Worm (Caenorhabditis elegans) whole organism, late embryonic: ENCODE results near the gene C17B7.10.

ENCODE experiments used
- C08G9.2 ChIP-seq: sonication (generic microtip); optimal IDR thresholded peaks from 2 replicates; lab custom pipeline; 2016; ENCODE audit warnings: mild to moderate bottlenecking, missing genetic modification characterization, moderate library complexity, missing compliant biosample characterization
- C38D4.7 ChIP-seq: fragments of 200-800 bp; sonication (Bioruptor generic); optimal IDR thresholded peaks from 2 replicates; lab custom pipeline; 2018; ENCODE audit warnings: mild to moderate bottlenecking, missing genetic modification characterization, moderate library complexity, missing compliant biosample characterization
- K09A11.1 ChIP-seq: sonication (generic microtip); optimal IDR thresholded peaks from 2 replicates; lab custom pipeline; 2017; ENCODE audit warnings: antibody characterized with exemption, mild to moderate bottlenecking, missing genetic modification characterization, missing compliant biosample characterization; ENCODE audit not compliant: insufficient read depth
- T23F11.4 ChIP-seq: fragments of 200-800 bp; sonication (Bioruptor generic); optimal IDR thresholded peaks from 2 replicates; lab custom pipeline; 2018; ENCODE audit warnings: mild to moderate bottlenecking, missing genetic modification characterization, missing compliant biosample characterization
- Y22D7AL.16 ChIP-seq: sonication (generic microtip); optimal IDR thresholded peaks from 2 replicates; lab custom pipeline; 2016; ENCODE audit warnings: missing genetic modification characterization, missing compliant biosample characterization
- ahr-1 ChIP-seq: sonication (generic microtip); optimal IDR thresholded peaks from 2 replicates; lab custom pipeline; 2016; ENCODE audit warnings: missing genetic modification characterization, missing compliant biosample characterization
- ama-1 ChIP-seq: fragments of 150-350 bp; optimal IDR thresholded peaks from 2 replicates; lab custom pipeline; 2014
- ceh-14 ChIP-seq: sonication (generic microtip); optimal IDR thresholded peaks from 2 replicates; lab custom pipeline; 2016; ENCODE audit warnings: missing genotype, missing genetic modification characterization, missing compliant biosample characterization
- ceh-24 ChIP-seq: sonication (generic microtip); optimal IDR thresholded peaks from 2 replicates; lab custom pipeline; 2016; ENCODE audit warnings: mild to moderate bottlenecking, missing genetic modification characterization, missing compliant biosample characterization
- ceh-31 ChIP-seq: sonication (generic microtip); optimal IDR thresholded peaks from 2 replicates; lab custom pipeline; 2016; ENCODE audit warnings: missing genetic modification characterization, missing compliant biosample characterization
- ceh-45 ChIP-seq: fragments of 200-800 bp; sonication (Bioruptor generic); IDR thresholded peaks from 2 replicates; pipeline ENCODE4 v1.3.6; 2022; ENCODE audit warnings: missing genetic modification reagents, missing genetic modification characterization, missing compliant biosample characterization
- ceh-48 ChIP-seq: sonication (generic microtip); optimal IDR thresholded peaks from 2 replicates; lab custom pipeline; 2016; ENCODE audit warnings: missing genetic modification characterization, inconsistent platforms, missing compliant biosample characterization
- ceh-9 ChIP-seq: sonication (generic microtip); optimal IDR thresholded peaks from 2 replicates; lab custom pipeline; 2016; ENCODE audit warnings: mild to moderate bottlenecking, missing genetic modification characterization, inconsistent platforms, missing compliant biosample characterization
- elt-2 ChIP-seq: sonication (generic microtip); optimal IDR thresholded peaks from 2 replicates; lab custom pipeline; 2016; ENCODE audit warnings: missing genetic modification reagents, missing genetic modification characterization, missing compliant biosample characterization
- ets-4 ChIP-seq: sonication (generic microtip); optimal IDR thresholded peaks from 2 replicates; lab custom pipeline; 2016; ENCODE audit warnings: missing genetic modification characterization, missing compliant biosample characterization
- eyg-1 ChIP-seq: sonication (generic microtip); optimal IDR thresholded peaks from 2 replicates; lab custom pipeline; 2016; ENCODE audit warnings: missing genotype, missing genetic modification characterization, missing compliant biosample characterization
- fax-1 ChIP-seq: sonication (generic microtip); optimal IDR thresholded peaks from 2 replicates; lab custom pipeline; 2016; ENCODE audit warnings: missing genotype, missing genetic modification characterization, missing compliant biosample characterization
- fkh-10 ChIP-seq: fragments of 150-350 bp; optimal IDR thresholded peaks from 2 replicates; lab custom pipeline; 2014; ENCODE audit warnings: missing biosample characterization, missing genetic modification reagents, missing genetic modification characterization
- fkh-6 ChIP-seq: sonication (generic microtip); optimal IDR thresholded peaks from 2 replicates; lab custom pipeline; 2016; ENCODE audit warnings: missing genetic modification characterization, missing compliant biosample characterization
- hlh-13 ChIP-seq: fragments of 200-800 bp; sonication (Bioruptor generic); optimal IDR thresholded peaks from 2 replicates; lab custom pipeline; 2018; ENCODE audit warnings: mild to moderate bottlenecking, missing genetic modification characterization, missing compliant biosample characterization
- hlh-6 ChIP-seq: sonication (generic microtip); optimal IDR thresholded peaks from 2 replicates; lab custom pipeline; 2016; ENCODE audit warnings: missing genotype, missing genetic modification characterization, missing compliant biosample characterization
- lim-6 ChIP-seq: sonication (generic microtip); optimal IDR thresholded peaks from 2 replicates; lab custom pipeline; 2016; ENCODE audit warnings: missing genetic modification characterization, missing compliant biosample characterization
- mec-3 ChIP-seq: sonication (generic microtip); optimal IDR thresholded peaks from 2 replicates; lab custom pipeline; 2016; ENCODE audit warnings: borderline replicate concordance, missing genetic modification characterization, missing compliant biosample characterization
- nfya-1 ChIP-seq: sonication (generic microtip); optimal IDR thresholded peaks from 2 replicates; lab custom pipeline; 2017; ENCODE audit warnings: missing genetic modification characterization, mild to moderate bottlenecking, missing compliant biosample characterization, antibody characterized with exemption, moderate library complexity
- nhr-11 ChIP-seq: fragments of 150-350 bp; optimal IDR thresholded peaks from 2 replicates; lab custom pipeline; 2014; ENCODE audit warnings: missing biosample characterization, missing genetic modification characterization
- nhr-232 ChIP-seq: sonication (generic microtip); optimal IDR thresholded peaks from 2 replicates; lab custom pipeline; 2016; ENCODE audit warnings: missing genetic modification characterization, missing compliant biosample characterization
- npax-4 ChIP-seq: sonication (generic microtip); optimal IDR thresholded peaks from 2 replicates; lab custom pipeline; 2016; ENCODE audit warnings: missing genetic modification characterization, missing compliant biosample characterization
- pag-3 ChIP-seq: sonication (generic microtip); optimal IDR thresholded peaks from 2 replicates; lab custom pipeline; 2016; ENCODE audit warnings: missing compliant biosample characterization, missing genetic modification characterization, borderline replicate concordance
- pax-1 ChIP-seq: fragments of 150-350 bp; optimal IDR thresholded peaks from 2 replicates; lab custom pipeline; 2014; ENCODE audit warnings: missing biosample characterization, missing genetic modification characterization
- pqm-1 ChIP-seq: sonication (generic microtip); optimal IDR thresholded peaks from 2 replicates; lab custom pipeline; 2016; ENCODE audit warnings: missing genetic modification characterization, missing compliant biosample characterization
- ref-2 ChIP-seq: sonication (generic microtip); optimal IDR thresholded peaks from 2 replicates; lab custom pipeline; 2016; ENCODE audit warnings: missing genetic modification characterization, missing compliant biosample characterization
- sox-4 ChIP-seq: sonication (generic microtip); optimal IDR thresholded peaks from 2 replicates; lab custom pipeline; 2017; ENCODE audit warnings: mild to moderate bottlenecking, missing genetic modification characterization, inconsistent platforms, missing compliant biosample characterization
- ttx-3 ChIP-seq: sonication (generic microtip); optimal IDR thresholded peaks from 2 replicates; lab custom pipeline; 2016; ENCODE audit warnings: missing genetic modification reagents, missing genetic modification characterization, missing compliant biosample characterization
- unc-55 ChIP-seq: sonication (generic microtip); optimal IDR thresholded peaks from 2 replicates; lab custom pipeline; 2017; ENCODE audit warnings: missing biosample characterization, missing genetic modification reagents, missing genetic modification characterization
- zip-5 ChIP-seq: sonication (generic microtip); optimal IDR thresholded peaks from 2 replicates; lab custom pipeline; 2016; ENCODE audit warnings: missing genetic modification characterization, missing compliant biosample characterization
- ztf-16 ChIP-seq: sonication (generic microtip); optimal IDR thresholded peaks from 2 replicates; lab custom pipeline; 2017; ENCODE audit warnings: missing genetic modification characterization, missing compliant biosample characterization

The C17B7.10 gene

ce11 chrV:3318975-3319374, 22.8 kb downstream of the C17B7.10 start, which contains the start of gene F35F10.13:
Gene F35F10.13 (minus strand): TSS chrV:3319075.
- TF ChIP-seq C08G9.2 (tag; lab: Kevin White, UChicago) (no peak), C38D4.7 (GFP tag; lab: Kevin White, UChicago) (no peak), ceh-14 (tag; lab: Kevin White, UChicago) (no peak), ceh-45 (no peak), eyg-1 (tag; lab: Kevin White, UChicago) (no peak), elt-2 (tag; lab: Kevin White, UChicago) (no peak), ceh-24 (no peak), T23F11.4 (GFP tag; lab: Kevin White, UChicago) (no peak), sox-4 (tag; lab: Kevin White, UChicago) (no peak), lim-6 (tag; lab: Kevin White, UChicago) (no peak), zip-5 (no peak), ceh-48 (tag; lab: Kevin White, UChicago) (no peak), hlh-6 (no peak), Y22D7AL.16 (no peak), mec-3 (no peak), pax-1 (tag; lab: Kevin White, UChicago) (no peak), hlh-13 (no peak), ceh-31 (tag; lab: Kevin White, UChicago) (no peak), fkh-6 (tag; lab: Kevin White, UChicago) (no peak), pag-3 (tag; lab: Kevin White, UChicago) (no peak)
- TF ChIP-seq, all 69 proteins: peak for 0

- TF ChIP-seq npax-4 (tag; lab: Kevin White, UChicago) (no peak), nhr-11 (tag; lab: Kevin White, UChicago) (no peak), Y22D7AL.16 (no peak), ama-1 (lab: Kevin White, UChicago) (no peak), unc-55 (no peak), lim-6 (tag; lab: Kevin White, UChicago) (no peak), ttx-3 (tag; lab: Kevin White, UChicago) (no peak), fkh-10 (no peak), hlh-6 (no peak), nhr-232 (tag; lab: Kevin White, UChicago) (no peak)
Observed at ce11 chrV:3316108-3316507, 25.7 kb downstream of the C17B7.10 start, which contains the start of gene F35F10.1. Gene F35F10.1 (plus strand): TSS chrV:3316307.

ce11 chrV:3315308-3315707, 26.5 kb downstream of the C17B7.10 start, which contains the start of gene arrd-19:
Gene arrd-19 (minus strand): TSS chrV:3315516.
- TF ChIP-seq K09A11.1 (tag; lab: Kevin White, UChicago) (no peak), pax-1 (tag; lab: Kevin White, UChicago) (peak; percentile 8)
- TF ChIP-seq, all 69 proteins: peak for 1

- peak; percentile 15 for TF ChIP-seq ceh-14 (tag; lab: Kevin White, UChicago)
- no peak for TF ChIP-seq fax-1 (tag; lab: Kevin White, UChicago)
Observed at ce11 chrV:3312067-3312666, 29.6 kb downstream of the C17B7.10 start, which contains the start of gene arrd-18. Gene arrd-18 (minus strand): TSS chrV:3312117.

ce11 chrV:3308169-3308568, 33.6 kb downstream of the C17B7.10 start, which contains the start of gene srbc-3:
Gene srbc-3 (plus strand): TSS chrV:3308469.
- no peak for TF ChIP-seq ahr-1 (tag; lab: Kevin White, UChicago)
- TF ChIP-seq sox-4 (tag; lab: Kevin White, UChicago): no peak
- TF ChIP-seq ref-2 (tag; lab: Kevin White, UChicago): no peak
- no peak for TF ChIP-seq ceh-9 (tag; lab: Kevin White, UChicago)
- no peak for TF ChIP-seq pqm-1 (tag; lab: Kevin White, UChicago)
- no peak for TF ChIP-seq nfya-1 (tag; lab: Kevin White, UChicago)
- no peak for TF ChIP-seq ets-4
- no peak for TF ChIP-seq K09A11.1 (tag; lab: Kevin White, UChicago)
- TF ChIP-seq ztf-16: no peak
- TF ChIP-seq, all 69 proteins: peak for 0
